Fruit fly (Drosophila melanogaster): ENCODE measurements around the gene CG7215.

dm6 chr3R:18197802-18198148, 30.7 kb upstream of the CG7215 start:
- TF ChIP-seq psq (GFP tag; optimal IDR thresholded peaks at IDR 0.05) (no peak), CG4282 (GFP tag; optimal IDR thresholded peaks at IDR 0.05) (no peak), CG3065 (GFP tag; optimal IDR thresholded peaks at IDR 0.05) (no peak), lola (GFP tag; optimal IDR thresholded peaks at IDR 0.05) (no peak), CG9215 (GFP tag; IDR thresholded peaks at IDR 0.05) (no peak)
